Worm (Caenorhabditis elegans) whole organism, young adult: Measurements from ENCODE around the gene tag-275.

ENCODE experiments used
- B0019.2 ChIP-seq: fragments of 200-800 bp; sonication (Bioruptor generic); conservative IDR thresholded peaks from 2 replicates; pipeline ENCODE4 v1.3.6; 2022; ENCODE audit warnings: missing genetic modification reagents, missing genetic modification characterization, missing compliant biosample characterization
- B0035.1 ChIP-seq: sonication (generic microtip); optimal IDR thresholded peaks from 2 replicates; lab custom pipeline; 2016; ENCODE audit warnings: missing genetic modification characterization, mild to moderate bottlenecking, missing compliant biosample characterization, missing genotype, missing genetic modification reagents
- B0261.1 ChIP-seq: sonication (generic microtip); optimal IDR thresholded peaks from 2 replicates; lab custom pipeline; 2016; ENCODE audit warnings: mild to moderate bottlenecking, missing genetic modification characterization, moderate library complexity, missing compliant biosample characterization
- B0336.3 ChIP-seq: fragments of 200-800 bp; sonication (Bioruptor generic); IDR thresholded peaks from 2 replicates; pipeline ENCODE4 v1.3.6; 2022; ENCODE audit warnings: missing genetic modification characterization, missing compliant biosample characterization
- C17E4.6 ChIP-seq: fragments of 200-800 bp; sonication (Bioruptor generic); IDR thresholded peaks from 2 replicates; pipeline ENCODE4 v1.3.6; 2022; ENCODE audit warnings: missing genetic modification reagents, missing genetic modification characterization, missing compliant biosample characterization
- F10E7.11 ChIP-seq: sonication (generic microtip); optimal IDR thresholded peaks from 2 replicates; lab custom pipeline; 2017; ENCODE audit warnings: mild to moderate bottlenecking, missing genetic modification characterization, moderate library complexity, missing compliant biosample characterization
- Y95B8A.8 ChIP-seq: fragments of 200-800 bp; sonication (Bioruptor generic); IDR thresholded peaks from 2 replicates; pipeline ENCODE4 v1.3.6; 2022; ENCODE audit warnings: missing genetic modification reagents, missing genetic modification characterization, missing compliant biosample characterization
- akir-1 ChIP-seq: fragments of 200-800 bp; sonication (Bioruptor generic); optimal IDR thresholded peaks from 2 replicates; lab custom pipeline; 2018; ENCODE audit warnings: mild to moderate bottlenecking, missing genetic modification characterization, moderate library complexity, missing compliant biosample characterization
- ama-1 ChIP-seq, 3 experiments: fragments of 150-350 bp in 1 of 3; sonication (generic microtip) in 2 of 3; optimal IDR thresholded peaks; 2 replicates each; lab custom pipeline; 2014 to 2018; ENCODE audit warnings: missing biosample characterization in 2 of 3, missing genetic modification characterization in 2 of 3, missing genetic modification reagents in 2 of 3
- attf-6 ChIP-seq: fragments of 200-800 bp; sonication (Bioruptor generic); IDR thresholded peaks from 2 replicates; pipeline ENCODE4 v1.3.6; 2022; ENCODE audit warnings: missing genetic modification reagents, missing genetic modification characterization, missing compliant biosample characterization
- ccch-3 ChIP-seq: fragments of 200-800 bp; sonication (Bioruptor generic); optimal IDR thresholded peaks from 2 replicates; lab custom pipeline; 2018; ENCODE audit warnings: mild to moderate bottlenecking, missing genetic modification characterization, missing compliant biosample characterization
- ceh-58 ChIP-seq: fragments of 200-800 bp; sonication (Bioruptor generic); IDR thresholded peaks from 2 replicates; pipeline ENCODE4 v1.3.6; 2022; ENCODE audit warnings: missing genetic modification characterization, missing compliant biosample characterization
- die-1 ChIP-seq: sonication (generic microtip); optimal IDR thresholded peaks from 2 replicates; lab custom pipeline; 2016; ENCODE audit warnings: missing genotype, mild to moderate bottlenecking, missing genetic modification characterization, missing compliant biosample characterization
- dpff-1 ChIP-seq: sonication (generic microtip); optimal IDR thresholded peaks from 2 replicates; lab custom pipeline; 2017; ENCODE audit warnings: mild to moderate bottlenecking, missing genetic modification characterization, missing compliant biosample characterization
- dpl-1 ChIP-seq: fragments of 150-350 bp; optimal IDR thresholded peaks from 2 replicates; lab custom pipeline; 2014; ENCODE audit warnings: missing biosample characterization, missing genetic modification reagents, missing genetic modification characterization
- egl-44 ChIP-seq: fragments of 200-800 bp; sonication (Bioruptor generic); IDR thresholded peaks from 2 replicates; pipeline ENCODE4 v1.3.6; 2022; ENCODE audit warnings: missing genetic modification reagents, missing genetic modification characterization, missing compliant biosample characterization
- egrh-3 ChIP-seq: fragments of 200-800 bp; sonication (Bioruptor generic); IDR thresholded peaks from 2 replicates; pipeline ENCODE4 v1.3.6; 2022; ENCODE audit warnings: missing genetic modification reagents, missing genetic modification characterization, missing compliant biosample characterization
- him-1 ChIP-seq: sonication (generic microtip); optimal IDR thresholded peaks from 2 replicates; lab custom pipeline; 2016; ENCODE audit warnings: missing genotype, missing genetic modification reagents, missing genetic modification characterization, missing compliant biosample characterization
- hlh-12 ChIP-seq: sonication (generic microtip); optimal IDR thresholded peaks from 2 replicates; lab custom pipeline; 2016; ENCODE audit warnings: missing genetic modification characterization, missing compliant biosample characterization
- hmg-1.2 ChIP-seq: fragments of 200-800 bp; sonication (Bioruptor generic); IDR thresholded peaks from 2 replicates; pipeline ENCODE4 v1.3.6; 2022; ENCODE audit warnings: missing genetic modification reagents, missing genetic modification characterization, missing compliant biosample characterization
- hmg-20 ChIP-seq: fragments of 200-800 bp; sonication (Bioruptor generic); IDR thresholded peaks from 2 replicates; pipeline ENCODE4 v1.3.6; 2022; ENCODE audit warnings: missing genetic modification reagents, missing genetic modification characterization, missing compliant biosample characterization
- let-526 ChIP-seq: fragments of 200-800 bp; sonication (Bioruptor generic); IDR thresholded peaks from 2 replicates; pipeline ENCODE4 v1.3.6; 2022; ENCODE audit warnings: missing genetic modification reagents, missing genetic modification characterization, missing compliant biosample characterization
- let-607 ChIP-seq, 2 experiments: fragments of 200-800 bp in 1 of 2; sonication (Bioruptor generic) in 1 of 2; sonication (generic microtip) in 1 of 2; optimal IDR thresholded peaks; 2 replicates each; lab custom pipeline; 2016 to 2018; ENCODE audit warnings: mild to moderate bottlenecking in 2 of 2, missing compliant biosample characterization in 2 of 2, missing genetic modification characterization in 2 of 2, moderate library complexity in 2 of 2, missing genotype in 1 of 2
- lin-35 ChIP-seq, 3 experiments: fragments of 150-350 bp in 2 of 3; sonication (generic microtip) in 1 of 3; optimal IDR thresholded peaks; 2 replicates each; lab custom pipeline; 2014 to 2018; ENCODE audit warnings: missing biosample characterization in 3 of 3, missing genetic modification characterization in 3 of 3, missing genetic modification reagents in 3 of 3
- lin-54 ChIP-seq: fragments of 200-800 bp; sonication (Bioruptor generic); optimal IDR thresholded peaks from 2 replicates; lab custom pipeline; 2018; ENCODE audit warnings: mild to moderate bottlenecking, missing genetic modification characterization, missing compliant biosample characterization
- lir-1 ChIP-seq: fragments of 200-800 bp; sonication (Bioruptor generic); conservative IDR thresholded peaks from 2 replicates; pipeline ENCODE4 v1.3.6; 2022; ENCODE audit warnings: missing genetic modification reagents, missing genetic modification characterization, missing compliant biosample characterization
- lsl-1 ChIP-seq: fragments of 200-800 bp; sonication (Bioruptor generic); optimal IDR thresholded peaks from 2 replicates; lab custom pipeline; 2018; ENCODE audit warnings: mild to moderate bottlenecking, missing genetic modification characterization, moderate library complexity, missing compliant biosample characterization
- madf-3 ChIP-seq: fragments of 200-800 bp; sonication (Bioruptor generic); IDR thresholded peaks from 2 replicates; pipeline ENCODE4 v1.3.6; 2022; ENCODE audit warnings: missing genetic modification reagents, missing genetic modification characterization, missing compliant biosample characterization
- madf-6 ChIP-seq: fragments of 200-800 bp; sonication (Bioruptor generic); IDR thresholded peaks from 2 replicates; pipeline ENCODE4 v1.3.6; 2022; ENCODE audit warnings: missing genetic modification reagents, missing genetic modification characterization, missing compliant biosample characterization
- madf-8 ChIP-seq: fragments of 200-800 bp; sonication (Bioruptor generic); conservative IDR thresholded peaks from 2 replicates; pipeline ENCODE4 v1.3.6; 2022; ENCODE audit warnings: missing genetic modification reagents, missing genetic modification characterization, missing compliant biosample characterization
- nfya-2 ChIP-seq: fragments of 200-800 bp; sonication (Bioruptor generic); IDR thresholded peaks from 2 replicates; pipeline ENCODE4 v1.3.6; 2022; ENCODE audit warnings: missing genetic modification reagents, missing genetic modification characterization, missing compliant biosample characterization
- nhr-80 ChIP-seq: sonication (generic microtip); optimal IDR thresholded peaks from 2 replicates; lab custom pipeline; 2016; ENCODE audit warnings: missing genetic modification characterization, missing compliant biosample characterization
- nhr-90 ChIP-seq: sonication (generic microtip); optimal IDR thresholded peaks from 2 replicates; lab custom pipeline; 2016; ENCODE audit warnings: missing genotype, mild to moderate bottlenecking, missing genetic modification characterization, missing compliant biosample characterization
- rpc-1 ChIP-seq, 2 experiments: fragments of 150-350 bp in 1 of 2; sonication (generic microtip) in 1 of 2; optimal IDR thresholded peaks; 2 replicates each; lab custom pipeline; 2014 to 2018; ENCODE audit warnings: missing biosample characterization in 1 of 2, missing genetic modification characterization in 1 of 2, missing genetic modification reagents in 1 of 2, missing genotype in 1 of 2
- somi-1 ChIP-seq: fragments of 200-800 bp; sonication (Bioruptor generic); optimal IDR thresholded peaks from 2 replicates; lab custom pipeline; 2018; ENCODE audit warnings: mild to moderate bottlenecking, missing genetic modification characterization, missing compliant biosample characterization
- zfh-2 ChIP-seq: fragments of 200-800 bp; sonication (Bioruptor generic); conservative IDR thresholded peaks from 2 replicates; pipeline ENCODE4 v1.3.6; 2022; ENCODE audit warnings: missing genetic modification reagents, missing genetic modification characterization, missing compliant biosample characterization
- zim-3 ChIP-seq: sonication (generic microtip); optimal IDR thresholded peaks from 2 replicates; lab custom pipeline; 2017; ENCODE audit warnings: mild to moderate bottlenecking, missing genetic modification characterization, moderate library complexity, missing compliant biosample characterization
- ztf-18 ChIP-seq: sonication (generic microtip); optimal IDR thresholded peaks from 2 replicates; lab custom pipeline; 2016; ENCODE audit warnings: missing genotype, mild to moderate bottlenecking, missing genetic modification characterization, missing compliant biosample characterization
- ztf-26 ChIP-seq: sonication (generic microtip); optimal IDR thresholded peaks from 2 replicates; lab custom pipeline; 2017; ENCODE audit warnings: missing genetic modification characterization, missing compliant biosample characterization
- ztf-3 ChIP-seq: fragments of 200-800 bp; sonication (Bioruptor generic); optimal IDR thresholded peaks from 2 replicates; lab custom pipeline; 2018; ENCODE audit warnings: mild to moderate bottlenecking, missing genetic modification characterization, missing compliant biosample characterization
- ztf-6 ChIP-seq: fragments of 200-800 bp; sonication (Bioruptor generic); IDR thresholded peaks from 2 replicates; pipeline ENCODE4 v1.3.6; 2022; ENCODE audit warnings: missing genetic modification reagents, missing genetic modification characterization, missing compliant biosample characterization

tag-275 gene

ce11 chrX:6167376-6167775 lies 17.0 kb upstream of the tag-275 start:
- TF ChIP-seq madf-3 (GFP tag; lab: Robert Waterston, UW) (no peak), nhr-80 (tag; lab: Kevin White, UChicago) (peak; percentile 30)

- no peak for TF ChIP-seq zim-3 (tag; lab: Kevin White, UChicago)
- TF ChIP-seq egrh-3 (GFP tag; lab: Robert Waterston, UW), result peak; percentile 27; the same call in 1 of the 2 replicates
- TF ChIP-seq zfh-2, result peak; percentile 72
These were observed 11.7 kb upstream of the tag-275 start for ce11 chrX:6162037-6162436.

- TF ChIP-seq B0261.1 (tag; lab: Kevin White, UChicago) (no peak), lin-54 (no peak), B0336.3 (no peak), Y95B8A.8 (GFP tag; lab: Robert Waterston, UW) (no peak), lsl-1 (GFP tag; lab: Kevin White, UChicago) (no peak), dpl-1 (GFP tag; lab: Kevin White, UChicago) (no peak), lin-35 (GFP tag; optimal IDR thresholded peaks at IDR 0.05; lab: Kevin White, UChicago) (no peak), B0019.2 (GFP tag; lab: Robert Waterston, UW) (no peak), let-607 (tag; optimal IDR thresholded peaks at IDR 0.05; lab: Kevin White, UChicago) (no peak), ztf-26 (tag; lab: Kevin White, UChicago) (no peak), F10E7.11 (no peak)
- TF ChIP-seq, all 124 proteins: peak for 0
These were observed 10.1 kb upstream of the tag-275 start, which contains the start of gene odd-2 for ce11 chrX:6160427-6160826. Gene odd-2 (minus strand): TSS chrX:6160527.

- TF ChIP-seq rpc-1 (optimal IDR thresholded peaks at IDR 0.05; lab: Kevin White, UChicago), result no peak
- no peak for TF ChIP-seq rpc-1 (tag; optimal IDR thresholded peaks at IDR 0.05; lab: Kevin White, UChicago)
- TF ChIP-seq egl-44, result no peak
These were observed 9.2 kb upstream of the tag-275 start for ce11 chrX:6159562-6159961.

ce11 chrX:6157411-6157916 lies 7.1 kb upstream of the tag-275 start:
- no peak for TF ChIP-seq akir-1 (GFP tag; lab: Kevin White, UChicago)
- no peak for TF ChIP-seq madf-6 (GFP tag; lab: Robert Waterston, UW)
- no peak for TF ChIP-seq C17E4.6 (GFP tag; lab: Robert Waterston, UW)
- no peak for TF ChIP-seq lsl-1 (GFP tag; lab: Kevin White, UChicago)
- no peak for TF ChIP-seq hlh-12 (tag; lab: Kevin White, UChicago)
- no peak for TF ChIP-seq hmg-20
- no peak for TF ChIP-seq ztf-3
- TF ChIP-seq him-1 (tag; lab: Kevin White, UChicago), result no peak
- TF ChIP-seq nfya-2 (GFP tag; lab: Robert Waterston, UW), result no peak
- no peak for TF ChIP-seq lir-1
- TF ChIP-seq let-526 (GFP tag; lab: Robert Waterston, UW), result no peak
- no peak for TF ChIP-seq ztf-26 (tag; lab: Kevin White, UChicago)
- TF ChIP-seq somi-1 (GFP tag; lab: Kevin White, UChicago), result no peak

- TF ChIP-seq nhr-90 (tag; lab: Kevin White, UChicago) (no peak), attf-6 (GFP tag; lab: Robert Waterston, UW) (no peak), dpff-1 (tag; lab: Kevin White, UChicago) (no peak), lin-35 (GFP tag; optimal IDR thresholded peaks at IDR 0.05; lab: Kevin White, UChicago) (no peak), B0035.1 (tag; lab: Kevin White, UChicago) (no peak), ztf-6 (no peak), hmg-1.2 (GFP tag; lab: Robert Waterston, UW) (no peak), die-1 (tag; lab: Kevin White, UChicago) (no peak), ceh-58 (GFP tag; lab: Robert Waterston, UW) (no peak), madf-8 (no peak), ama-1 (optimal IDR thresholded peaks at IDR 0.05; lab: Kevin White, UChicago) (no peak), ama-1 (GFP tag; optimal IDR thresholded peaks at IDR 0.05; lab: Kevin White, UChicago) (no peak), akir-1 (GFP tag; lab: Kevin White, UChicago) (no peak), ztf-18 (tag; lab: Kevin White, UChicago) (no peak), ccch-3 (GFP tag; lab: Kevin White, UChicago) (no peak)
These were observed 5.1 kb upstream of the tag-275 start for ce11 chrX:6155436-6155835.
